Worm (Caenorhabditis elegans) whole organism, L3 larva: Measurements from ENCODE around the gene C43D7.8.

Experiments
- R02D3.7 ChIP-seq: fragments of 150-350 bp; optimal IDR thresholded peaks from 2 replicates; lab custom pipeline; 2014; ENCODE audit warnings: missing biosample characterization, missing genetic modification characterization
- ama-1 ChIP-seq: fragments of 150-350 bp; optimal IDR thresholded peaks from 2 replicates; lab custom pipeline; 2018
- ceh-28 ChIP-seq: fragments of 150-350 bp; optimal IDR thresholded peaks from 2 replicates; lab custom pipeline; 2014; ENCODE audit warnings: missing biosample characterization, missing genetic modification reagents, missing genetic modification characterization
- daf-12 ChIP-seq: fragments of 150-350 bp; optimal IDR thresholded peaks from 2 replicates; lab custom pipeline; 2014; ENCODE audit warnings: missing biosample characterization, missing genetic modification reagents, missing genetic modification characterization
- fkh-10 ChIP-seq: sonication (generic microtip); optimal IDR thresholded peaks from 2 replicates; lab custom pipeline; 2017; ENCODE audit warnings: missing biosample characterization, missing genetic modification reagents, missing genetic modification characterization
- nhr-11 ChIP-seq: fragments of 150-350 bp; optimal IDR thresholded peaks from 2 replicates; lab custom pipeline; 2014; ENCODE audit warnings: missing biosample characterization, missing genetic modification characterization
- nhr-12 ChIP-seq: fragments of 150-350 bp; optimal IDR thresholded peaks from 2 replicates; lab custom pipeline; 2014; ENCODE audit warnings: missing biosample characterization, missing genetic modification characterization
- tbx-2 ChIP-seq: sonication (generic microtip); optimal IDR thresholded peaks from 2 replicates; lab custom pipeline; 2016; ENCODE audit warnings: mild to moderate bottlenecking, missing genetic modification characterization, missing compliant biosample characterization
- ztf-11 ChIP-seq: fragments of 150-350 bp; optimal IDR thresholded peaks from 2 replicates; lab custom pipeline; 2014; ENCODE audit warnings: missing biosample characterization, missing genetic modification characterization

DNA sequence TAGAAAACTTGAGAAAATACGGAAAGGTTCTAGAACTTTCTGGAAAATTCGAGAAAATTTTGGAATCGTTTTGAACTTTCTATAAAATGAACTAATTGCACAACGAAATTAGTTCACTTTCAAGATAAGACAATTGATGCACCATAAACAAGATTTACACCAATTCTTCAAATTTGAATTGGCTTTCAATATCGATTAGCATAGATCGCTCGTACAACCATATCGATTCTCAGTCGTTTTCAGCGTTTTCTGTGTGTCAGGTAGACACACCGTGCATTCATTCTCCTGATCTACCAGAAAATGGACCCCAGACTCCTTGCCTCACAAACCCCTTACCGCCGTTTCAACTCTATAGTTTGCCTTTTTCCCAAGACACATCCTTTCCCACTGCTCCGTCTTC lies 29.0 kb downstream of the C43D7.8 start, which contains the start of gene fbxb-117:
- TF ChIP-seq nhr-11 (tag; lab: Kevin White, UChicago) (no peak), R02D3.7 (tag; lab: Kevin White, UChicago) (no peak), fkh-10 (no peak), daf-12 (tag; lab: Kevin White, UChicago) (no peak), nhr-12 (tag; lab: Kevin White, UChicago) (no peak), ceh-28 (tag; lab: Kevin White, UChicago) (no peak), ama-1 (lab: Kevin White, UChicago) (no peak), tbx-2 (tag; lab: Kevin White, UChicago) (no peak), ztf-11 (no peak)
